Worm (Caenorhabditis elegans) whole organism, L4/young adult: ENCODE results near the gene srbc-6.

ENCODE experiments used
- W03F9.2 ChIP-seq: fragments of 150-350 bp; optimal IDR thresholded peaks from 2 replicates; lab custom pipeline; 2014; ENCODE audit warnings: missing biosample characterization, missing genetic modification characterization
- dao-5 ChIP-seq: sonication (generic microtip); optimal IDR thresholded peaks from 2 replicates; lab custom pipeline; 2016; ENCODE audit warnings: missing genotype, missing genetic modification characterization, moderate library complexity, missing compliant biosample characterization
- him-1 ChIP-seq: sonication (generic microtip); optimal IDR thresholded peaks from 2 replicates; lab custom pipeline; 2016; ENCODE audit warnings: missing genotype, missing genetic modification reagents, missing genetic modification characterization, missing compliant biosample characterization

ce11 chrV:3196832-3197329, 26.9 kb downstream of the srbc-6 start, which contains the start of the genes Y73C8B.1 and Y73C8B.5:
- TF ChIP-seq him-1 (tag; lab: Kevin White, UChicago) = no peak
- no peak for TF ChIP-seq W03F9.2 (tag; lab: Kevin White, UChicago)
- TF ChIP-seq dao-5 (tag; lab: Kevin White, UChicago) = no peak
